Fruit fly (Drosophila melanogaster): Measurements from ENCODE around the gene eIF4E1.

eIF4E1 gene

DNA sequence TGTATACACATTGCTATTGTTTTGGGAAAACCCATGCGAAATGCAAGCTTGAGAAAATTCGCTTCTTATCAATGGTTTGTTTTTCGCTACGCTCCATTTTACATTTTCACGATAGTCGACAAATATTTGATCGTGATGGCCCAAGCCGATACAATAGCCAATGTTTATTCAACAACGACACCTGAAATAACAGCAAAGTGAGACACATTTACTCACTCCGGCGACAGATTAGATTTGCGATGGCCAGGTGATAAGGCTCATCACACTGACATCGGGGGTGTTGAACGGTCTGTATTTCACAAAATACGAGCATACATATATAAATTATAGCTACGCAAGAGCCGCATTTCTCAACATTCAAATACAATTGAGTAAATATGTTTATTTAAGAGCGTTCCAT lies 5.1 kb downstream of the eIF4E1 start (continued):
- no peak for TF ChIP-seq hkb (optimal IDR thresholded peaks at IDR 0.05)
- TF ChIP-seq hkb (GFP tag; IDR thresholded peaks at IDR 0.05): peak; percentile 67; the same call in 1 of the 2 replicates
- TF ChIP-seq CG11085 (GFP tag; IDR thresholded peaks at IDR 0.05): no peak
- TF ChIP-seq cg (GFP tag; optimal IDR thresholded peaks at IDR 0.05): no peak
- peak; percentile 41; the same call in 1 of the 2 replicates for TF ChIP-seq CG1024 (GFP tag; IDR thresholded peaks at IDR 0.05)
- TF ChIP-seq fd64A (GFP tag; optimal IDR thresholded peaks at IDR 0.05): peak; percentile 82
- TF ChIP-seq z (GFP tag; IDR thresholded peaks at IDR 0.05): 0 out of 3 replicates have a peak, but pooled peaks have one; percentile 53
- peak; percentile 52 for TF ChIP-seq sens (GFP tag)
- peak; percentile 73 for TF ChIP-seq Sox100B (GFP tag; optimal IDR thresholded peaks at IDR 0.05)
- TF ChIP-seq Taf1 (GFP tag; IDR thresholded peaks at IDR 0.05): no peak
- TF ChIP-seq CG10321 (GFP tag; IDR thresholded peaks at IDR 0.05): no peak
- no peak for TF ChIP-seq CG17361 (GFP tag; IDR thresholded peaks at IDR 0.05)
- peak; percentile 95 for TF ChIP-seq ash1 (GFP tag; optimal IDR thresholded peaks at IDR 0.05)
- no peak for TF ChIP-seq sima (GFP tag; optimal IDR thresholded peaks at IDR 0.05)
- TF ChIP-seq Lim3 (GFP tag; IDR thresholded peaks at IDR 0.05): no peak
- peak; percentile 89 for TF ChIP-seq CG6765 (GFP tag; optimal IDR thresholded peaks at IDR 0.05)
- TF ChIP-seq psq (GFP tag; optimal IDR thresholded peaks at IDR 0.05): no peak
- TF ChIP-seq E2f1 (GFP tag; IDR thresholded peaks at IDR 0.05): peak; percentile 24; the same call in 1 of the 2 replicates
- no peak for TF ChIP-seq Dref (GFP tag; IDR thresholded peaks at IDR 0.05)
- TF ChIP-seq fu2 (GFP tag; optimal IDR thresholded peaks at IDR 0.05): no peak
- TF ChIP-seq CG2889 (GFP tag; IDR thresholded peaks at IDR 0.05): no peak
- no peak for TF ChIP-seq CG14860 (GFP tag; IDR thresholded peaks at IDR 0.05; ENCODE audit: partially characterized antibody)
- TF ChIP-seq Gsc (GFP tag; IDR thresholded peaks at IDR 0.05): no peak
- TF ChIP-seq maf-S (GFP tag; optimal IDR thresholded peaks at IDR 0.05): peak; percentile 24
- TF ChIP-seq CG6791 (GFP tag; IDR thresholded peaks at IDR 0.05; ENCODE audit: partially characterized antibody): no peak
- TF ChIP-seq cas (GFP tag; IDR thresholded peaks at IDR 0.05): peak; percentile 64; the same call in 1 of the 2 replicates
- peak; percentile 65 for TF ChIP-seq bcd (GFP tag; optimal IDR thresholded peaks at IDR 0.05)
- peak; percentile 26; the same call in 1 of the 2 replicates for TF ChIP-seq Ptx1 (GFP tag; IDR thresholded peaks at IDR 0.05)
- no peak for TF ChIP-seq unc-4 (GFP tag; IDR thresholded peaks at IDR 0.05; ENCODE audit: partially characterized antibody)
- TF ChIP-seq disco-r (GFP tag; optimal IDR thresholded peaks at IDR 0.05): no peak
- TF ChIP-seq CG17385 (GFP tag; optimal IDR thresholded peaks at IDR 0.05): peak; percentile 36
- TF ChIP-seq gcm2 (GFP tag; optimal IDR thresholded peaks at IDR 0.05): no peak
- no peak for TF ChIP-seq otp (GFP tag; IDR thresholded peaks at IDR 0.05)
- TF ChIP-seq trem (tag; optimal IDR thresholded peaks at IDR 0.05): peak; percentile 13
- TF ChIP-seq CHES-1-like (GFP tag; optimal IDR thresholded peaks at IDR 0.05): peak; percentile 9
- TF ChIP-seq Chrac-16 (GFP tag; optimal IDR thresholded peaks at IDR 0.05): no peak
- TF ChIP-seq CG4617 (GFP tag; optimal IDR thresholded peaks at IDR 0.05; ENCODE audit: borderline replicate concordance): no peak
- peak; percentile 87 for TF ChIP-seq Hmr (GFP tag; optimal IDR thresholded peaks at IDR 0.05)
- peak; percentile 93 for TF ChIP-seq Fer1 (GFP tag; optimal IDR thresholded peaks at IDR 0.05)
- no peak for TF ChIP-seq gt (GFP tag; IDR thresholded peaks at IDR 0.05)
- no peak for TF ChIP-seq CG10366 (GFP tag; IDR thresholded peaks at IDR 0.05)
- TF ChIP-seq kni (GFP tag; optimal IDR thresholded peaks at IDR 0.05): peak; percentile 26
- TF ChIP-seq Antp (GFP tag; optimal IDR thresholded peaks at IDR 0.05): peak; percentile 28
- TF ChIP-seq CG15601 (tag; optimal IDR thresholded peaks at IDR 0.05): peak; percentile 36
- TF ChIP-seq CG8281 (tag; optimal IDR thresholded peaks at IDR 0.05): peak; percentile 32
- TF ChIP-seq Mad (GFP tag; optimal IDR thresholded peaks at IDR 0.05): no peak
- TF ChIP-seq ase (GFP tag; IDR thresholded peaks at IDR 0.05): no peak
- TF ChIP-seq Lpt (GFP tag; optimal IDR thresholded peaks at IDR 0.05): no peak
- 0 out of 2 replicates have a peak, but pooled peaks have one; percentile 5 for TF ChIP-seq E2f2 (GFP tag; IDR thresholded peaks at IDR 0.05)
- TF ChIP-seq CG13424 (tag; optimal IDR thresholded peaks at IDR 0.05): peak; percentile 39
- peak; percentile 84 for TF ChIP-seq eyg (GFP tag; optimal IDR thresholded peaks at IDR 0.05)
- no peak for TF ChIP-seq vnd (GFP tag; IDR thresholded peaks at IDR 0.05; ENCODE audit: partially characterized antibody)
